Fruit fly (Drosophila melanogaster): ENCODE data around the gene CG5577.
"Not testable (repeated sequence)": the region's sequence is repeated elsewhere in the genome, so short reads cannot be mapped to it uniquely, and the experiment has no call there.

dm6 chr3L:17858174-17858573 is 16.9 kb upstream of the CG5577 start, which contains the start of gene CG34002:
- TF ChIP-seq Ets21C (GFP tag; optimal IDR thresholded peaks at IDR 0.05); CG6854 (GFP tag; optimal IDR thresholded peaks at IDR 0.05); OdsH (GFP tag; optimal IDR thresholded peaks at IDR 0.05); Hr4 (GFP tag; optimal IDR thresholded peaks at IDR 0.05); achi (GFP tag; optimal IDR thresholded peaks at IDR 0.05); CG8632 (GFP tag; optimal IDR thresholded peaks at IDR 0.05); CG4318 (GFP tag; optimal IDR thresholded peaks at IDR 0.05); CG8319 (GFP tag; optimal IDR thresholded peaks at IDR 0.05); CG1621 (tag; optimal IDR thresholded peaks at IDR 0.05): not testable (repeated sequence)

Measured in whole organism, prepupa.